Fruit fly (Drosophila melanogaster) whole organism, adult: Measurements from ENCODE around the gene CG10874.

Source experiments
- CG12768 ChIP-seq: fragments of 200-800 bp; sonication (Bioruptor generic); optimal IDR thresholded peaks from 2 replicates; lab custom pipeline; 2017; ENCODE audit warnings: missing biosample characterization, missing genetic modification characterization, mild to moderate bottlenecking, moderate library complexity, missing genetic modification reagents
- CG1620 ChIP-seq: fragments of 200-800 bp; sonication (Bioruptor generic); optimal IDR thresholded peaks from 2 replicates; lab custom pipeline; 2016; ENCODE audit warnings: missing biosample characterization, missing genetic modification characterization
- CG33017 ChIP-seq: fragments of 200-800 bp; sonication (Bioruptor generic); optimal IDR thresholded peaks from 2 replicates; lab custom pipeline; 2018; ENCODE audit warnings: missing biosample characterization, mild to moderate bottlenecking, missing genetic modification characterization, moderate library complexity
- CG5204 ChIP-seq: fragments of 200-800 bp; sonication (Bioruptor generic); optimal IDR thresholded peaks from 2 replicates; lab custom pipeline; 2016; ENCODE audit warnings: missing biosample characterization, missing genetic modification characterization
- CG7045 ChIP-seq: fragments of 200-800 bp; sonication (Bioruptor generic); optimal IDR thresholded peaks from 2 replicates; lab custom pipeline; 2017; ENCODE audit warnings: missing biosample characterization, mild to moderate bottlenecking, missing genetic modification characterization
- CG7101 ChIP-seq: fragments of 200-800 bp; sonication (Bioruptor generic); optimal IDR thresholded peaks from 2 replicates; lab custom pipeline; 2018; ENCODE audit warnings: missing biosample characterization, mild to moderate bottlenecking, missing genetic modification characterization, moderate library complexity
- Clk ChIP-seq: fragments of 200-800 bp; sonication (Bioruptor generic); optimal IDR thresholded peaks from 2 replicates; lab custom pipeline; 2017; ENCODE audit warnings: missing biosample characterization, missing genetic modification characterization
- Crg-1 ChIP-seq: fragments of 200-800 bp; sonication (Bioruptor generic); optimal IDR thresholded peaks from 2 replicates; lab custom pipeline; 2016; ENCODE audit warnings: missing biosample characterization, missing genetic modification characterization
- Mnt ChIP-seq: fragments of 200-800 bp; sonication (Bioruptor generic); optimal IDR thresholded peaks from 2 replicates; lab custom pipeline; 2016; ENCODE audit warnings: missing biosample characterization, mild to moderate bottlenecking, missing genetic modification characterization
- kay ChIP-seq: fragments of 200-800 bp; sonication (Bioruptor generic); peaks from one replicate; lab custom pipeline; 2016; ENCODE audit warnings: missing biosample characterization, missing genetic modification characterization, borderline replicate concordance
- ovo ChIP-seq: fragments of 200-800 bp; sonication (Bioruptor generic); optimal IDR thresholded peaks from 2 replicates; lab custom pipeline; 2016; ENCODE audit warnings: missing biosample characterization, missing genetic modification characterization
- pad ChIP-seq: fragments of 200-800 bp; sonication (Bioruptor generic); optimal IDR thresholded peaks from 3 replicates; lab custom pipeline; 2017; ENCODE audit warnings: missing biosample characterization, missing genetic modification characterization, mild to moderate bottlenecking, moderate library complexity, missing genetic modification reagents
- tj ChIP-seq: fragments of 200-800 bp; sonication (Bioruptor generic); optimal IDR thresholded peaks from 3 replicates; lab custom pipeline; 2017; ENCODE audit warnings: missing biosample characterization, mild to moderate bottlenecking, missing genetic modification characterization, moderate library complexity

dm6 chr2L:2166958-2167707 lies 25.1 kb downstream of the CG10874 start:
- TF ChIP-seq Mnt, result no peak
- TF ChIP-seq CG5204 (GFP tag; lab: Kevin White, UChicago), result no peak
- no peak for TF ChIP-seq CG7101 (tag; lab: Kevin White, UChicago)
- no peak for TF ChIP-seq ovo (GFP tag; lab: Kevin White, UChicago)
- no peak for TF ChIP-seq Crg-1 (GFP tag; lab: Kevin White, UChicago)
- TF ChIP-seq Clk (GFP tag; lab: Kevin White, UChicago), result no peak
- no peak for TF ChIP-seq CG1620 (GFP tag; lab: Kevin White, UChicago)
- no peak for TF ChIP-seq tj
- no peak for TF ChIP-seq pad (GFP tag; lab: Kevin White, UChicago)
- no peak for TF ChIP-seq kay (GFP tag; lab: Kevin White, UChicago)
- TF ChIP-seq CG33017 (tag; lab: Kevin White, UChicago), result no peak
- TF ChIP-seq CG12768 (GFP tag; lab: Kevin White, UChicago), result no peak
- TF ChIP-seq CG7045 (GFP tag; lab: Kevin White, UChicago), result no peak
